Fruit fly (Drosophila melanogaster): ENCODE measurements around the gene Teh3.
A peak's percentile ranks its signal among the peaks of the same experiment; 100 is the strongest.

dm6 chr3L:4230357-4230901 is 46.0 kb upstream of the Teh3 start:
- peak; percentile 76 for TF ChIP-seq h (GFP tag; optimal IDR thresholded peaks at IDR 0.05)
- TF ChIP-seq psq (GFP tag; optimal IDR thresholded peaks at IDR 0.05) = peak; percentile 45
- no peak for TF ChIP-seq sage (GFP tag; optimal IDR thresholded peaks at IDR 0.05)
- TF ChIP-seq rgr (GFP tag; optimal IDR thresholded peaks at IDR 0.05) = peak; percentile 58
- TF ChIP-seq GATAd (GFP tag; optimal IDR thresholded peaks at IDR 0.05) = no peak
- TF ChIP-seq br (GFP tag; optimal IDR thresholded peaks at IDR 0.05) = peak; percentile 62
- TF ChIP-seq Hr78 (GFP tag; optimal IDR thresholded peaks at IDR 0.05) = no peak
- no peak for TF ChIP-seq N (GFP tag; optimal IDR thresholded peaks at IDR 0.05)
- TF ChIP-seq OdsH (GFP tag; optimal IDR thresholded peaks at IDR 0.05) = peak; percentile 41
- TF ChIP-seq pan (optimal IDR thresholded peaks at IDR 0.05) = no peak
- TF ChIP-seq Abd-B (GFP tag; optimal IDR thresholded peaks at IDR 0.05) = no peak
- no peak for TF ChIP-seq Dif (GFP tag; optimal IDR thresholded peaks at IDR 0.05; ENCODE audit: partially characterized antibody)
- TF ChIP-seq Jra (GFP tag; optimal IDR thresholded peaks at IDR 0.05) = no peak
- TF ChIP-seq sv (GFP tag; optimal IDR thresholded peaks at IDR 0.05) = peak; percentile 86

All from whole organism, wandering third instar larva.